Worm (Caenorhabditis elegans) whole organism, early embryonic: ENCODE results near the gene cdf-1.

Source experiments
- B0310.2 ChIP-seq: sonication (generic microtip); optimal IDR thresholded peaks from 2 replicates; lab custom pipeline; 2016; ENCODE audit warnings: mild to moderate bottlenecking, missing genetic modification characterization, missing compliant biosample characterization
- F13C5.2 ChIP-seq: sonication (generic microtip); optimal IDR thresholded peaks from 2 replicates; lab custom pipeline; 2017; ENCODE audit warnings: mild to moderate bottlenecking, missing genetic modification characterization, inconsistent platforms, missing compliant biosample characterization
- aly-1 ChIP-seq: sonication (generic microtip); optimal IDR thresholded peaks from 2 replicates; lab custom pipeline; 2016; ENCODE audit warnings: missing genetic modification characterization, missing compliant biosample characterization
- ama-1 ChIP-seq: fragments of 150-350 bp; optimal IDR thresholded peaks from 2 replicates; lab custom pipeline; 2014
- ceh-13 ChIP-seq: fragments of 200-800 bp; sonication (Bioruptor generic); optimal IDR thresholded peaks from 2 replicates; lab custom pipeline; 2018; ENCODE audit warnings: mild to moderate bottlenecking, missing genetic modification characterization, missing compliant biosample characterization
- ceh-36 ChIP-seq: sonication (generic microtip); optimal IDR thresholded peaks from 2 replicates; lab custom pipeline; 2016; ENCODE audit warnings: missing genetic modification characterization, inconsistent platforms, missing compliant biosample characterization
- ets-7 ChIP-seq: sonication (generic microtip); optimal IDR thresholded peaks from 2 replicates; lab custom pipeline; 2016; ENCODE audit warnings: missing genotype, missing genetic modification characterization, missing compliant biosample characterization
- flt-1 ChIP-seq: fragments of 200-800 bp; sonication (Bioruptor generic); IDR thresholded peaks from 2 replicates; pipeline ENCODE4 v1.3.6; 2022; ENCODE audit warnings: missing genetic modification characterization, missing compliant biosample characterization
- hmbx-1 ChIP-seq: sonication (generic microtip); optimal IDR thresholded peaks from 2 replicates; lab custom pipeline; 2016; ENCODE audit warnings: mild to moderate bottlenecking, missing genetic modification characterization, missing compliant biosample characterization
- hmg-4 ChIP-seq: fragments of 200-800 bp; sonication (Bioruptor generic); optimal IDR thresholded peaks from 2 replicates; lab custom pipeline; 2018; ENCODE audit warnings: mild to moderate bottlenecking, missing genetic modification characterization, missing compliant biosample characterization
- hnd-1 ChIP-seq: sonication (generic microtip); optimal IDR thresholded peaks from 2 replicates; lab custom pipeline; 2016; ENCODE audit warnings: missing genetic modification characterization, missing compliant biosample characterization
- pes-1 ChIP-seq: fragments of 200-800 bp; sonication (Bioruptor generic); IDR thresholded peaks from 2 replicates; pipeline ENCODE4 v1.3.6; 2022; ENCODE audit warnings: missing genetic modification reagents, missing genetic modification characterization, missing compliant biosample characterization
- scrt-1 ChIP-seq: fragments of 200-800 bp; sonication (Bioruptor generic); IDR thresholded peaks from 2 replicates; pipeline ENCODE4 v1.3.6; 2022; ENCODE audit warnings: missing genetic modification characterization, missing compliant biosample characterization
- sea-1 ChIP-seq: fragments of 200-800 bp; sonication (Bioruptor generic); conservative IDR thresholded peaks from 2 replicates; pipeline ENCODE4 v1.3.6; 2022; ENCODE audit warnings: missing genetic modification characterization, missing compliant biosample characterization
- tbx-11 ChIP-seq: fragments of 200-800 bp; sonication (Bioruptor generic); IDR thresholded peaks from 2 replicates; pipeline ENCODE4 v1.3.6; 2022; ENCODE audit warnings: missing genetic modification characterization, missing compliant biosample characterization
- tbx-37 ChIP-seq: fragments of 200-800 bp; sonication (Bioruptor generic); conservative IDR thresholded peaks from 2 replicates; pipeline ENCODE4 v1.3.6; 2022; ENCODE audit warnings: missing genetic modification reagents, missing genetic modification characterization, missing compliant biosample characterization
- tra-4 ChIP-seq: sonication (generic microtip); optimal IDR thresholded peaks from 2 replicates; lab custom pipeline; 2017; ENCODE audit warnings: missing genetic modification characterization, missing compliant biosample characterization

Gene cdf-1

DNA sequence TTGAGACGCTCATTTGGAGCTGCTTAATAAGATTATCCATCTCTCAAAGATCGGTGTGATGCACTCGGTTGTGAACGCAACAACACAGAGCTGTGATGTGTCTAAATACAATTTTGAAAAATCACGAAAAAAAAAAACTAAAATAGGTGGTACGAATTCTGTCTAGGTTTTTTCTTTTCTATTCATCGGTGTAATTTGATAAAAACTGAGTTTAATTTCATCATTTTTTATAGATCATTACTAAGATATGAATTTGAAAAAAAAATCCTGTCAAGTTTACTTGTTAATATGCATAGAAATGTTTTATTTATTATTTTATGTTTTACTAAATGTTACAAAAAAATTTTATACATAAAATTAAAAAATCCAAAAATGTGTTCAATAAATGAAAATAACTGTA lies 25.1 kb upstream of the cdf-1 start, which contains the start of gene ceh-60:
ceh-60 (minus strand) TSS at position 101 of the 400 bp plus-strand sequence.
- TF ChIP-seq hmg-4 (GFP tag; lab: Kevin White, UChicago): no peak
- no peak for TF ChIP-seq flt-1
- TF ChIP-seq hnd-1 (tag; lab: Kevin White, UChicago): no peak
- TF ChIP-seq aly-1 (tag; lab: Kevin White, UChicago): no peak
- no peak for TF ChIP-seq tbx-37 (GFP tag; lab: Robert Waterston, UW)
- no peak for TF ChIP-seq B0310.2 (tag; lab: Kevin White, UChicago)
- no peak for TF ChIP-seq ceh-13 (GFP tag; lab: Kevin White, UChicago)
- TF ChIP-seq F13C5.2 (tag; lab: Kevin White, UChicago): no peak
- no peak for TF ChIP-seq sea-1 (GFP tag; lab: Robert Waterston, UW)
- no peak for TF ChIP-seq scrt-1 (GFP tag; lab: Robert Waterston, UW)
- no peak for TF ChIP-seq ceh-36 (tag; lab: Kevin White, UChicago)
- no peak for TF ChIP-seq hmbx-1
- TF ChIP-seq ama-1 (lab: Kevin White, UChicago): no peak
- TF ChIP-seq pes-1: no peak
- no peak for TF ChIP-seq tbx-11 (GFP tag; lab: Robert Waterston, UW)
- no peak for TF ChIP-seq tra-4 (tag; lab: Kevin White, UChicago)
- no peak for TF ChIP-seq ets-7 (tag; lab: Kevin White, UChicago)

DNA sequence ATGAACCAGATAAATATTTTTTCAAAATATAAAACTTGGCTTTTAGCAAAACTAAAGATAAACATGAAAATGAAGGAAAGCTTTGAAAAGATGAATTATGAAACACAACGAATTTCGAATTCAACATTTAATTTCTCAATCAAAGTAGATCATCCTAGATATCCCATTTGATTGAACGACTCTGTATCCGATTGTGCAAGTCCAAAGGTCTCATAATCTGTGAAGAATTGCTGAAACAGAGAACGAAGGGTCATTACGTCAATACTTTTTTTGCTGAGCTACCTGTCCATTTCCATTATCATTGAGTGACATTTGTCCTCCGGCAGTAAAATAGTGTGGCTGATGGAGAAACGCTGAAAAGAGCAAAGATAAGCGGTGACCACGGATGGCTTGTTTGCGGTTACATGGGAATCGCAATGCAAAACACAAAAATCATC lies 17.7 kb upstream of the cdf-1 start:
- TF ChIP-seq tbx-37 (GFP tag; lab: Robert Waterston, UW) (no peak), tbx-11 (GFP tag; lab: Robert Waterston, UW) (no peak), hnd-1 (tag; lab: Kevin White, UChicago) (no peak), ama-1 (lab: Kevin White, UChicago) (no peak), aly-1 (tag; lab: Kevin White, UChicago) (no peak), flt-1 (no peak), ceh-13 (GFP tag; lab: Kevin White, UChicago) (no peak), scrt-1 (GFP tag; lab: Robert Waterston, UW) (no peak), B0310.2 (tag; lab: Kevin White, UChicago) (no peak), F13C5.2 (tag; lab: Kevin White, UChicago) (no peak), ceh-36 (tag; lab: Kevin White, UChicago) (no peak), pes-1 (no peak), ets-7 (tag; lab: Kevin White, UChicago) (no peak), tra-4 (tag; lab: Kevin White, UChicago) (no peak), hmbx-1 (no peak), sea-1 (GFP tag; lab: Robert Waterston, UW) (no peak), hmg-4 (GFP tag; lab: Kevin White, UChicago) (no peak)

DNA sequence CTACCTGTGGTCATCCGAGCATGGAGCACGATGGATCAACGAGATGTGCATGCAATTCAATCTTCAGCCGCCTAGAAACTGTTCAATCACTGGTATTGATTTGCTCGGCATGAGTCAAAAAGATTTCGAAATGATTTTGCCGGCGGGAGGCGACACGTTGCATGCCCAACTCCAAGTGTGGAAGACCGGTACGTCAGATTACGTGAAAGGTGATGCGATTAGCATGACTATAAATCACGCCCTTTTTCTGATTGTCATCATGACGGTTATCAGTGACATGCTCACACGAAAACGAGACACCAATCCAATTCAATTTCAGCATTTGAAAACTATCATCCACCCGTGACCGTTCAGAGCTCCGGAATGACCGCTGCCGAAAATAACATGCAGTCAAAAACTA lies 15.7 kb upstream of the cdf-1 start:
- no peak for TF ChIP-seq flt-1
- TF ChIP-seq pes-1: no peak
- no peak for TF ChIP-seq hnd-1 (tag; lab: Kevin White, UChicago)
- TF ChIP-seq ceh-13 (GFP tag; lab: Kevin White, UChicago): no peak
- no peak for TF ChIP-seq aly-1 (tag; lab: Kevin White, UChicago)
- TF ChIP-seq hmbx-1: no peak
- TF ChIP-seq ceh-36 (tag; lab: Kevin White, UChicago): no peak
- TF ChIP-seq ets-7 (tag; lab: Kevin White, UChicago): no peak

DNA sequence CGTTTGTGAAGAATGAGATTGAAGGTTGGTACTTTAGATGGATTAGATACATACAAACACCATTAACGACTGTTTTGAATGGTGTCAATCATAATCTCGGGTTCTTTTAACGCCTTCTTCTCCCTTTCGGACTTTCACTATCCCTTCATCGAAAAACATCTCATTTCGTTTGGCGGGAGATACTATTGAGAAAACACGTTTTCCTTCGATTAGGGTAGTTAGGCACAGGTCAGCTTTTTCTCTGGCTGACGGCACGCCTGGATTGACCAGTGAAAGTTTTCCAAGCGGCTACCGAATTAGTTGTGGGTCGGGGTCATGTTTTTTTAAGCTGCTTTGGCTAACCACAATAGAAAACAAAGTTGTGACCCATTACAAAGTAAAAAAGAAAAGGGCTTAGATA lies 15.0 kb upstream of the cdf-1 start:
- TF ChIP-seq hmg-4 (GFP tag; lab: Kevin White, UChicago) (no peak), aly-1 (tag; lab: Kevin White, UChicago) (no peak), ama-1 (lab: Kevin White, UChicago) (no peak), hnd-1 (tag; lab: Kevin White, UChicago) (no peak), ceh-36 (tag; lab: Kevin White, UChicago) (no peak), ceh-13 (GFP tag; lab: Kevin White, UChicago) (no peak), scrt-1 (GFP tag; lab: Robert Waterston, UW) (no peak), flt-1 (no peak)

DNA sequence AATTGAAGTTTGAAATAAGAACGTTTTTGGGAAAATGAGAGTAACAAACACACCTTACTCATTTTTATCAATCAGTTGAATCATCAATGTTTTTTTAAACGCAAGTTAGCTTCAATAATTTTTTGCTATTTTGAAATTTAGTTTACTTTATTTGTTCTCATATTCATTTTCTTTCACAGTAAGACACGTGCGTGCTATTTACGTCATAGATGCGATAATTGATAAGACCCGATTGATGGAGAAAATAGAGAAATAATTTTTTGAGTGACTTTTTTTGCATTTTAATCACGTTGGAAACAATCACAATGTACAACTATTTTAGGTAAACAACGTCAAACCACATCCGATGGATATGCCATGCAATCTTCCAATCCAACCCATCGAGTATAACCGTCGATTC lies 14.5 kb upstream of the cdf-1 start:
- no peak for TF ChIP-seq flt-1

DNA sequence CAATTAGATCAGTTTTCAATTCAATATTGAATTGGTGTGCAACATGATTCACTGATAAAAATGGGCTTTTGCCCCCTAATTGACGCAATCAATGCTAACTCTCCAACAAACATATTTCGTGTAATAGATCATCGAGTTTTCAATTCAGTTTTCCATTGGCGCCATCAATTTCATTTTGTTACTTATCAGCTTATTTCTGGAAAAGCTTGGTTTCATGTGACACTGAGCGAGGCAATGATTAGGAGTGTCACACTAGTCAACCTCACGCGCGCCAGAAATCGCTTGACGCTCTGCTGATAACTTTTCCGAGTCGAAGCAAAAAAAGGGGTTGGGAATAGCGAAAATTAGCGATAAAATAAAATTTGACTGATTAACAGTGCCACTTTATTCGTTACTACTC lies 13.6 kb upstream of the cdf-1 start, which contains the start of gene ets-4:
ets-4 (plus strand) TSS at position 347 of the 400 bp plus-strand sequence.
- TF ChIP-seq hmbx-1: no peak
- no peak for TF ChIP-seq B0310.2 (tag; lab: Kevin White, UChicago)
- no peak for TF ChIP-seq scrt-1 (GFP tag; lab: Robert Waterston, UW)
- no peak for TF ChIP-seq tbx-11 (GFP tag; lab: Robert Waterston, UW)
- no peak for TF ChIP-seq tbx-37 (GFP tag; lab: Robert Waterston, UW)
- TF ChIP-seq hmg-4 (GFP tag; lab: Kevin White, UChicago): no peak
- no peak for TF ChIP-seq ceh-36 (tag; lab: Kevin White, UChicago)
- no peak for TF ChIP-seq sea-1 (GFP tag; lab: Robert Waterston, UW)
- TF ChIP-seq flt-1: no peak
- TF ChIP-seq pes-1: no peak
- TF ChIP-seq tra-4 (tag; lab: Kevin White, UChicago): no peak
- TF ChIP-seq ets-7 (tag; lab: Kevin White, UChicago): no peak
- TF ChIP-seq ama-1 (lab: Kevin White, UChicago): no peak
- no peak for TF ChIP-seq hnd-1 (tag; lab: Kevin White, UChicago)
- TF ChIP-seq ceh-13 (GFP tag; lab: Kevin White, UChicago): no peak
- no peak for TF ChIP-seq F13C5.2 (tag; lab: Kevin White, UChicago)
- no peak for TF ChIP-seq aly-1 (tag; lab: Kevin White, UChicago)

DNA sequence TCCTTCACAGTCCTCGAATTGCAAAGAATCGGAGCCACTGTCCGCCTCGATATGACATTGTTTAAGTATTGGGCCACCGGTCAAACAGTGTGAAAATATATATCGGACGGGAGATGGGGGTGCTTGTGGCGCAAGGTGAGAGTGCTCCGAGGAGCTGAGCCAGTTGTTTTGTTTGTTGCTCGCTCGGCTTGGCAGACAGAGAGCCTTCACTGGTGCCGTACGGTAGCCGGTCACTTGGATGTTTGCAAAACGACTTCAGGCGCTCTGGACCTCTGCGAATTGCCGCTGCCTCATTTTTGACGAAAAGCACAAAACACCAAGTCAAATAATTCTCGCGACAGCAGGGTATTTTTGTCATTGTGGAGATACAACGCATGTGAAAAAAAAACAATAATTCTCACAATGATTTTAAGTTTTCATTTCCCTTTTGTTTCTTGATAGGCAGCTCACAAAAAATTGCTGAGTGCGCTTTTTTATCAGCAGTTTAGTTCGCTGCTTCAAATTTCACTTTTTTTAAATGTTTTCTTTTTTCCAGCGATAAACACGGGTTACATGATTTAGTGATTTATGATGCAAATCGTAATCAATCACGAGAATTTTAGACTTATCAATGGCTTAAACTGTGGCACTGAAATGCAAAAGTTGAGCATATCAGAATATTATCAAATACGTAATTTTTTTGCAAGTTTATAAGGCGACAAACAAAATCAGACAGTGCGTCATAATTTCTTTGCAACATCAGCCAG lies 12.3 kb upstream of the cdf-1 start:
- no peak for TF ChIP-seq ceh-13 (GFP tag; lab: Kevin White, UChicago)
- no peak for TF ChIP-seq scrt-1 (GFP tag; lab: Robert Waterston, UW)
- TF ChIP-seq tbx-11 (GFP tag; lab: Robert Waterston, UW): no peak
- no peak for TF ChIP-seq flt-1
- TF ChIP-seq tbx-37 (GFP tag; lab: Robert Waterston, UW): no peak
- TF ChIP-seq hmbx-1: no peak
- no peak for TF ChIP-seq B0310.2 (tag; lab: Kevin White, UChicago)
- no peak for TF ChIP-seq sea-1 (GFP tag; lab: Robert Waterston, UW)
- TF ChIP-seq aly-1 (tag; lab: Kevin White, UChicago): no peak
- TF ChIP-seq ama-1 (lab: Kevin White, UChicago): no peak
- TF ChIP-seq hmg-4 (GFP tag; lab: Kevin White, UChicago): no peak
- no peak for TF ChIP-seq ceh-36 (tag; lab: Kevin White, UChicago)
